Worm (Caenorhabditis elegans) whole organism, L2 larva: ENCODE measurements around the gene C40C9.3.

Experiments
- C34F6.9 ChIP-seq: fragments of 150-350 bp; optimal IDR thresholded peaks from 2 replicates; lab custom pipeline; 2014; ENCODE audit warnings: missing biosample characterization, missing genetic modification characterization
- R02D3.7 ChIP-seq: fragments of 150-350 bp; optimal IDR thresholded peaks from 2 replicates; lab custom pipeline; 2014; ENCODE audit warnings: missing biosample characterization, missing genetic modification characterization
- Y55F3AM.14 ChIP-seq: fragments of 200-800 bp; sonication (Bioruptor generic); optimal IDR thresholded peaks from 2 replicates; lab custom pipeline; 2018; ENCODE audit warnings: mild to moderate bottlenecking, missing genetic modification characterization, missing compliant biosample characterization
- ZK546.5 ChIP-seq: sonication (generic microtip); optimal IDR thresholded peaks from 2 replicates; lab custom pipeline; 2017; ENCODE audit warnings: missing biosample characterization, missing genetic modification characterization
- blmp-1 ChIP-seq: sonication (generic microtip); optimal IDR thresholded peaks from 2 replicates; lab custom pipeline; 2017; ENCODE audit warnings: missing genetic modification characterization, mild to moderate bottlenecking, missing compliant biosample characterization, antibody characterized with exemption, moderate library complexity; ENCODE audit not compliant: insufficient read depth
- ceh-16 ChIP-seq: fragments of 150-350 bp; optimal IDR thresholded peaks from 2 replicates; lab custom pipeline; 2014; ENCODE audit warnings: missing biosample characterization, missing genetic modification characterization
- ceh-82 ChIP-seq: fragments of 150-350 bp; optimal IDR thresholded peaks from 2 replicates; lab custom pipeline; 2014; ENCODE audit warnings: missing biosample characterization, missing genetic modification characterization
- dmd-4 ChIP-seq: sonication (generic microtip); optimal IDR thresholded peaks from 2 replicates; lab custom pipeline; 2017; ENCODE audit warnings: missing biosample characterization, missing genetic modification characterization
- egl-27 ChIP-seq: sonication (generic microtip); optimal IDR thresholded peaks from 3 replicates; lab custom pipeline; 2017; ENCODE audit warnings: missing biosample characterization, missing genetic modification reagents, missing genetic modification characterization
- elt-1 ChIP-seq: fragments of 150-350 bp; optimal IDR thresholded peaks from 2 replicates; lab custom pipeline; 2014; ENCODE audit warnings: missing biosample characterization, missing genetic modification characterization
- elt-3 ChIP-seq: sonication (generic microtip); optimal IDR thresholded peaks from 2 replicates; lab custom pipeline; 2017; ENCODE audit warnings: missing biosample characterization, missing genetic modification characterization
- fos-1 ChIP-seq: fragments of 150-350 bp; optimal IDR thresholded peaks from 2 replicates; lab custom pipeline; 2014; ENCODE audit warnings: missing biosample characterization, missing genetic modification characterization
- lin-39 ChIP-seq: fragments of 150-350 bp; optimal IDR thresholded peaks from 2 replicates; lab custom pipeline; 2014; ENCODE audit warnings: missing biosample characterization, missing genetic modification reagents, missing genetic modification characterization
- lsy-2 ChIP-seq, 2 experiments: fragments of 150-350 bp in 1 of 2; sonication (generic microtip) in 1 of 2; optimal IDR thresholded peaks; 2 replicates each; lab custom pipeline; 2014 to 2017; ENCODE audit warnings: missing biosample characterization in 2 of 2, missing genetic modification characterization in 2 of 2
- mab-5 ChIP-seq: fragments of 150-350 bp; optimal IDR thresholded peaks from 2 replicates; lab custom pipeline; 2014; ENCODE audit warnings: missing biosample characterization, missing genetic modification characterization
- mdl-1 ChIP-seq, 2 experiments: fragments of 150-350 bp in 1 of 2; sonication (generic microtip) in 1 of 2; optimal IDR thresholded peaks; 2 replicates each; lab custom pipeline; 2017; ENCODE audit warnings: missing biosample characterization in 2 of 2, missing genetic modification characterization in 2 of 2
- nhr-10 ChIP-seq: sonication (generic microtip); optimal IDR thresholded peaks from 2 replicates; lab custom pipeline; 2017; ENCODE audit warnings: missing biosample characterization, missing genetic modification characterization
- nhr-11 ChIP-seq: fragments of 150-350 bp; optimal IDR thresholded peaks from 2 replicates; lab custom pipeline; 2014; ENCODE audit warnings: missing biosample characterization, missing genetic modification characterization
- nhr-12 ChIP-seq: fragments of 150-350 bp; optimal IDR thresholded peaks from 2 replicates; lab custom pipeline; 2014; ENCODE audit warnings: missing biosample characterization, missing genetic modification characterization
- nhr-129 ChIP-seq: fragments of 150-350 bp; optimal IDR thresholded peaks from 2 replicates; lab custom pipeline; 2014; ENCODE audit warnings: missing biosample characterization, missing genetic modification characterization
- nhr-21 ChIP-seq: fragments of 150-350 bp; optimal IDR thresholded peaks from 2 replicates; lab custom pipeline; 2014; ENCODE audit warnings: missing biosample characterization, missing genetic modification characterization
- nhr-23 ChIP-seq: fragments of 150-350 bp; optimal IDR thresholded peaks from 2 replicates; lab custom pipeline; 2014; ENCODE audit warnings: missing biosample characterization, missing genetic modification reagents, missing genetic modification characterization
- nhr-237 ChIP-seq: fragments of 150-350 bp; optimal IDR thresholded peaks from 2 replicates; lab custom pipeline; 2014; ENCODE audit warnings: missing biosample characterization, missing genetic modification characterization
- nhr-6 ChIP-seq: fragments of 150-350 bp; optimal IDR thresholded peaks from 2 replicates; lab custom pipeline; 2014; ENCODE audit warnings: missing biosample characterization, missing genetic modification characterization
- nhr-77 ChIP-seq: fragments of 150-350 bp; optimal IDR thresholded peaks from 2 replicates; lab custom pipeline; 2014; ENCODE audit warnings: missing biosample characterization, missing genetic modification characterization
- peb-1 ChIP-seq: fragments of 150-350 bp; optimal IDR thresholded peaks from 2 replicates; lab custom pipeline; 2014; ENCODE audit warnings: missing biosample characterization, missing genetic modification characterization
- sem-4 ChIP-seq: fragments of 150-350 bp; optimal IDR thresholded peaks from 2 replicates; lab custom pipeline; 2014; ENCODE audit warnings: missing biosample characterization, missing genetic modification reagents, missing genetic modification characterization
- skn-1 ChIP-seq: sonication (generic microtip); optimal IDR thresholded peaks from 2 replicates; lab custom pipeline; 2017; ENCODE audit warnings: missing biosample characterization, missing genetic modification characterization
- sma-3 ChIP-seq: sonication (generic microtip); optimal IDR thresholded peaks from 2 replicates; lab custom pipeline; 2016; ENCODE audit warnings: missing genetic modification reagents, missing genetic modification characterization, missing compliant biosample characterization
- sma-9 ChIP-seq, 2 experiments: fragments of 150-350 bp in 1 of 2; sonication (generic microtip) in 1 of 2; optimal IDR thresholded peaks; 2 replicates each; lab custom pipeline; 2014 to 2016; ENCODE audit warnings: missing genetic modification characterization in 2 of 2, mild to moderate bottlenecking in 1 of 2, missing biosample characterization in 1 of 2, missing compliant biosample characterization in 1 of 2, missing genetic modification reagents in 1 of 2, moderate library complexity in 1 of 2
- unc-55 ChIP-seq: fragments of 150-350 bp; sonication (generic microtip); optimal IDR thresholded peaks from 3 replicates; lab custom pipeline; 2014; ENCODE audit warnings: missing biosample characterization, missing genetic modification reagents, missing genetic modification characterization
- unc-62 ChIP-seq: fragments of 150-350 bp; optimal IDR thresholded peaks from 2 replicates; lab custom pipeline; 2014; ENCODE audit warnings: missing biosample characterization, missing genetic modification reagents, missing genetic modification characterization
- zag-1 ChIP-seq: fragments of 150-350 bp; optimal IDR thresholded peaks from 2 replicates; lab custom pipeline; 2014; ENCODE audit warnings: missing biosample characterization, missing genetic modification characterization
- ztf-1 ChIP-seq: fragments of 200-800 bp; sonication (Bioruptor generic); conservative IDR thresholded peaks from 2 replicates; pipeline ENCODE4 v1.3.6; 2022; ENCODE audit warnings: missing genetic modification characterization, missing compliant biosample characterization
- ztf-11 ChIP-seq: sonication (generic microtip); optimal IDR thresholded peaks from 2 replicates; lab custom pipeline; 2017; ENCODE audit warnings: missing biosample characterization, missing genetic modification characterization

C40C9.3 gene

ce11 chrX:13639577-13639976 is 7.8 kb upstream of the C40C9.3 start, which contains the start of gene twk-20:
Gene twk-20 (plus strand): TSS chrX:13639877.
- no peak for TF ChIP-seq Y55F3AM.14
- TF ChIP-seq egl-27 (tag; lab: Kevin White, UChicago), result no peak
- TF ChIP-seq C34F6.9, result no peak
- no peak for TF ChIP-seq skn-1 (tag; lab: Kevin White, UChicago)
- no peak for TF ChIP-seq nhr-237 (tag; lab: Kevin White, UChicago)
- no peak for TF ChIP-seq lin-39 (tag; lab: Kevin White, UChicago)
- TF ChIP-seq nhr-10 (tag; lab: Kevin White, UChicago), result no peak
- TF ChIP-seq nhr-23 (tag; lab: Kevin White, UChicago), result no peak
- no peak for TF ChIP-seq nhr-129 (tag; lab: Kevin White, UChicago)
- no peak for TF ChIP-seq nhr-6 (tag; lab: Kevin White, UChicago)
- TF ChIP-seq unc-55 (GFP tag; lab: Kevin White, UChicago), result no peak
- no peak for TF ChIP-seq mdl-1 (tag; optimal IDR thresholded peaks at IDR 0.05; lab: Kevin White, UChicago)
- no peak for TF ChIP-seq zag-1 (tag; lab: Kevin White, UChicago)
- no peak for TF ChIP-seq ztf-11 (tag; lab: Kevin White, UChicago)
- TF ChIP-seq sma-9 (GFP tag; optimal IDR thresholded peaks at IDR 0.05; lab: Kevin White, UChicago), result no peak
- TF ChIP-seq sma-9 (tag; optimal IDR thresholded peaks at IDR 0.05; lab: Kevin White, UChicago), result no peak

ce11 chrX:13644884-13645283 is 2.5 kb upstream of the C40C9.3 start:
- TF ChIP-seq unc-55 (GFP tag; lab: Kevin White, UChicago) (peak; percentile 82), mab-5 (tag; lab: Kevin White, UChicago) (peak; percentile 3), peb-1 (tag; lab: Kevin White, UChicago) (no peak), dmd-4 (tag; lab: Kevin White, UChicago) (no peak)

ce11 chrX:13646798-13647197 is 607 bp upstream of the C40C9.3 start, which contains the start of gene acr-9:
Gene acr-9 (minus strand): TSS chrX:13646898.
- TF ChIP-seq nhr-10 (tag; lab: Kevin White, UChicago) (no peak), C34F6.9 (no peak), unc-55 (GFP tag; lab: Kevin White, UChicago) (no peak), Y55F3AM.14 (no peak), peb-1 (tag; lab: Kevin White, UChicago) (no peak), unc-62 (GFP tag; lab: Kevin White, UChicago) (no peak)

DNA sequence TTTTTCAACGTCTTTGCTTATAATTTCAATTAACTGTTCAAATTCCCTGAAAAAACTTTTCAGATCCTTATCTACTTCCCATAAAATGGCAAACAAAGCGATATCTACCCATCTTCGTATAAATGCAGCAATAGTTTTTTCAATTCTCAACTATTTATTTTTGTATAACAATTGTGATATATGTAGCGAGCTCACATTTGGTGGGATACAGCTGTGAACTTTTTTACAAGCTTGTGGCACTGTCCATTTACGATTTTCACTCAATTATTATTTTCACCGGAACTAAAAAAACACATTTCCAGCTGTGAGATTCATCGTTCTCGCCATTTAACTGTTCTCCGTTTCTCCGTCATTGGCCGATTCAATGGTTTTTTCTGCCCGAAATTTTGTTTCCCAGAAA is 3.4 kb downstream of the C40C9.3 start, which contains the start of gene C40C9.4:
Gene C40C9.4, plus strand, starts transcription at position 301 of the 400 bp plus-strand sequence.
- TF ChIP-seq ztf-11 (tag; lab: Kevin White, UChicago) (no peak), ztf-1 (GFP tag; lab: Robert Waterston, UW) (no peak), dmd-4 (tag; lab: Kevin White, UChicago) (no peak), sem-4 (tag; lab: Kevin White, UChicago) (no peak), fos-1 (no peak), nhr-10 (tag; lab: Kevin White, UChicago) (no peak), nhr-23 (tag; lab: Kevin White, UChicago) (no peak), nhr-6 (tag; lab: Kevin White, UChicago) (no peak), ceh-16 (tag; lab: Kevin White, UChicago) (no peak), lsy-2 (tag; optimal IDR thresholded peaks at IDR 0.05; lab: Kevin White, UChicago) (no peak), R02D3.7 (tag; lab: Kevin White, UChicago) (no peak), zag-1 (tag; lab: Kevin White, UChicago) (no peak), sma-9 (GFP tag; optimal IDR thresholded peaks at IDR 0.05; lab: Kevin White, UChicago) (no peak), sma-9 (tag; optimal IDR thresholded peaks at IDR 0.05; lab: Kevin White, UChicago) (no peak), ceh-82 (tag; lab: Kevin White, UChicago) (no peak), blmp-1 (tag; lab: Kevin White, UChicago) (no peak), ZK546.5 (tag; lab: Kevin White, UChicago) (no peak), nhr-12 (tag; lab: Kevin White, UChicago) (no peak), nhr-77 (no peak), elt-1 (tag; lab: Kevin White, UChicago) (no peak), nhr-11 (tag; lab: Kevin White, UChicago) (no peak)
- TF ChIP-seq, all 48 proteins: peak for 0

DNA sequence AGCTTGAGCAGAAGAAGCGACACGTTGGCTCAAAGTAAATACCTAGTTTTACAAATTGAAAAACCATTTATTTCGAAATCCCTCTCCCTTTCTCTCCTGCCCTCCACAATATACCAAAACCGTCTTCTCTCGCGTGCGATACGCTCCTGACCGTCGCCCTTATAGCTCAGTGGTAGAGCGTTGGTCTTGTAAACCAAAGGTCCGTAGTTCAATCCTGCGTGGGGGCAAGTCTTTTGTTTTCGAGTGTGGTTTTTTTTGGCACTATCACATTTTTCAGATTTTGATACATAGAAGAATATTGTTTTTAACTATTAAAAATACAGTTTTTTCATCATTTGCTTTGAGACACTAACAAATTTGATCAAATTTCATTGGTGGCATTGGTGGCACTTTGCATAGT is 6.2 kb downstream of the C40C9.3 start:
- no peak for TF ChIP-seq ceh-16 (tag; lab: Kevin White, UChicago)
- no peak for TF ChIP-seq elt-3 (tag; lab: Kevin White, UChicago)
- TF ChIP-seq nhr-12 (tag; lab: Kevin White, UChicago), result no peak
- peak; percentile 9 for TF ChIP-seq sma-3 (GFP tag; lab: Kevin White, UChicago)
- no peak for TF ChIP-seq C34F6.9
- peak; percentile 9 for TF ChIP-seq fos-1
- no peak for TF ChIP-seq zag-1 (tag; lab: Kevin White, UChicago)
- TF ChIP-seq sma-9 (GFP tag; optimal IDR thresholded peaks at IDR 0.05; lab: Kevin White, UChicago), result peak; percentile 37
- TF ChIP-seq sma-9 (tag; optimal IDR thresholded peaks at IDR 0.05; lab: Kevin White, UChicago), result no peak
- TF ChIP-seq nhr-21, result peak; percentile 9
- TF ChIP-seq mab-5 (tag; lab: Kevin White, UChicago), result no peak
- peak; percentile 26 for TF ChIP-seq nhr-129 (tag; lab: Kevin White, UChicago)
- TF ChIP-seq, all 48 proteins: peak for 5
